Fruit fly (Drosophila melanogaster): Measurements from ENCODE around the gene Grip84.
A peak's percentile ranks its signal among the peaks of the same experiment; 100 is the strongest.

Gene Grip84

DNA sequence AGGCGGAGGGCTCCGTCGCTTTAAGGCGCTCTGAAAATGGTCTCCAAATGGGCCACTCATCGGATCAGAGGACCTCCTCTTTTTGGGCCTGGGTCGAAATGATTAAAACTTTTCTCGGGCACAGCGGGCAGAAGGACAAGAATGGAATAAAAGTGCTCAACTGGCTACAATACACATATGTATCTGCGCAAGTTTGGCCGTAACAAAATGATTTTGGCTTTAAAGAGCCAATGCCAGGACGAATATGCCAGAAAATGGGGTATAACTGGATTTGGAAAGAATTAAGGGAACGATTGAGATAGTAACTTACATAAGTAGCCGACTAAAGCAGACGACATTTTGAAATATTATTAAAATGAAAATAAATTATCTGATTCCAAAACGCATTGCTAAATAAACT is 18.2 kb downstream of the Grip84 start, which contains the start of gene CG32532:
CG32532 (minus strand) TSS at position 101 of the 400 bp plus-strand sequence.
- TF ChIP-seq CG31627 (GFP tag; optimal IDR thresholded peaks at IDR 0.05), result no peak
- TF ChIP-seq CG3032 (tag; optimal IDR thresholded peaks at IDR 0.05), result no peak
- no peak for TF ChIP-seq CG10669 (GFP tag; optimal IDR thresholded peaks at IDR 0.05)
- TF ChIP-seq Sox15 (GFP tag; optimal IDR thresholded peaks at IDR 0.05), result no peak
- TF ChIP-seq fd59A (GFP tag; optimal IDR thresholded peaks at IDR 0.05), result no peak
- no peak for TF ChIP-seq CG3919 (GFP tag; optimal IDR thresholded peaks at IDR 0.05)
- no peak for TF ChIP-seq svp (GFP tag)
- TF ChIP-seq CG8632 (GFP tag; optimal IDR thresholded peaks at IDR 0.05), result no peak
- TF ChIP-seq lz (GFP tag; optimal IDR thresholded peaks at IDR 0.05), result no peak
- TF ChIP-seq CG11294 (GFP tag; IDR thresholded peaks at IDR 0.05), result no peak

DNA sequence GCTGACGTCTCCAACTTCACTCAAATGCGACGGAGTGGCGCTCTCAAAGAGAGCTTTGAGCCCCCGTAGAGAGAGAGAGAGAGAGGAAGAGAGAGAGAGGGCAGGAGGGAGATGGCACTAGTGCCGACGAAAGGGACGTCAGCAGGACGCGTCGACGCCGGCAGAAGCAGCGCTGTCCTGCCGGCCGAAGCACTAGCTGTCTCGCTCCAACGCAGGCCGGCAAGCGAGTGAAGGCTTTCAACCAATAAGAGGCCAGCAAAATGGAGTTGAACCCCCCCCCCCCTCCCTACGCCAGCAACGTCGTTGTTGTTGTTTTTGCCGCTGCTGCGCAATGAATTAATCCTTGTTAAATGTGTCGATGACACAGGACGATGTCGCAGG is 18.9 kb downstream of the Grip84 start:
- TF ChIP-seq vri (GFP tag; optimal IDR thresholded peaks at IDR 0.05), result no peak
- TF ChIP-seq pdm3 (GFP tag; optimal IDR thresholded peaks at IDR 0.05), result no peak
- TF ChIP-seq Ets96B (tag; optimal IDR thresholded peaks at IDR 0.05), result no peak
- no peak for TF ChIP-seq CG6854 (GFP tag; optimal IDR thresholded peaks at IDR 0.05)
- TF ChIP-seq CG3919 (GFP tag; optimal IDR thresholded peaks at IDR 0.05), result no peak
- no peak for TF ChIP-seq Hr38 (GFP tag; optimal IDR thresholded peaks at IDR 0.05)
- no peak for TF ChIP-seq esn (GFP tag; optimal IDR thresholded peaks at IDR 0.05)

DNA sequence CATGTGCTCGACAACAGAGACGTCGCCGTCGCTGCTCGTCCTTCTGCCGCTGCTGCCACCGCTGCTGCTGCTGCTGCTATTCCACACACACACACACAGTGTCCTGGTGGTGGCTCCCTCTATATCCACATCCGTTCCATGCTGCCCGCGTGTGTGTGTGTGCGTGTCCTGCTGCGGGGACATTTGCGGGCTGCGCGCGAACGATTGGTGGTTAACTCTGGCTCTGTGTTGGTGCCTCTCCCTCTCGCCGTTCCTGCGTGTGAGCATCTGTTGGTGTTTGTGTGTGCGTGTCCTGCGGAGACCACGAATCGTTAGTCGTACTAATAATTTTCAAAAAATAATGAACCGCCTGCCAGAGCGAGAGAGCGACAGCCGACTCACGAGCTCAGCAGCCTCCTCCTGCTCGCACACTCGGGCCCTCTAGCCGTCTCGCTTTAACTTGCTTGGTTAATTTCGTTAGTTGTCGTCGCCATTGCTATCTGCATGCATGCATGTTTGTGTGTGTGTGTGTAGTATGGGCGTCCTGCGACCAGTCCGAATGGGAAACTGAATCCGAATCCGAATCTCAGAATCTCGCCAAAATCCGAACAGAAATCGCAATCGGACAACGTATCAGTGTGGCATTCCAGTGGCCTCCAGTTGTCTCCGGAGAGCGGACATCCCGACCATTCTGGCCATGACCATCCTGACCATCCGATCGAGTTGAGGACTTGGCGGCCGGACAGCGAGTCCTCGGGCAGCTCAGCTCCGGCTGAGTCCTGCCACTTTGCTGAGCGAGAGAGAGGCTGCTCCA is 19.5 kb downstream of the Grip84 start:
- no peak for TF ChIP-seq Eip75B (GFP tag; optimal IDR thresholded peaks at IDR 0.05)
- peak; percentile 8 for TF ChIP-seq Eip78C (GFP tag)

DNA sequence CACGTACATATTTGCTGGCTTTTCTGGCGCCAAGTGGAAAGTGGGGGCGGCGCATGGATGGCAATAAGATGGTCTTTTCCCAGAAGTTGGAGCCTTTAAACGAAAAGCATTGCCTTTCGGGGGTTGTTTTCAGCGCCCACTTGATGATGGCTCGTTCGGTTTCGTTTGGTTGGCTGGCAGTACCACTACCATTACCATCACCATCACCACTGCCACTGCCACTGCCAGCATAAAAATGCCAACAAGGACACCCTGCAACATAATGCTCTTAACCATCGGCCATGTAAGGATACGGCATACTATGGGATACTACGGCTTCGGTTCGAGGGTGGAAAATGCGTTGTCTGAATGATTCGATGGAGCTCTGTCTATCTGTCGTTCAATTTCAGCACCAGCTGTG is 30.2 kb downstream of the Grip84 start:
- TF ChIP-seq CG10669 (GFP tag; optimal IDR thresholded peaks at IDR 0.05) (no peak), CG11294 (GFP tag; IDR thresholded peaks at IDR 0.05) (no peak), CG6854 (GFP tag; optimal IDR thresholded peaks at IDR 0.05) (no peak), CG16779 (tag; optimal IDR thresholded peaks at IDR 0.05) (no peak), CG10631 (GFP tag; optimal IDR thresholded peaks at IDR 0.05) (no peak), CG6808 (GFP tag; optimal IDR thresholded peaks at IDR 0.05) (no peak), net (GFP tag; optimal IDR thresholded peaks at IDR 0.05) (no peak)

DNA sequence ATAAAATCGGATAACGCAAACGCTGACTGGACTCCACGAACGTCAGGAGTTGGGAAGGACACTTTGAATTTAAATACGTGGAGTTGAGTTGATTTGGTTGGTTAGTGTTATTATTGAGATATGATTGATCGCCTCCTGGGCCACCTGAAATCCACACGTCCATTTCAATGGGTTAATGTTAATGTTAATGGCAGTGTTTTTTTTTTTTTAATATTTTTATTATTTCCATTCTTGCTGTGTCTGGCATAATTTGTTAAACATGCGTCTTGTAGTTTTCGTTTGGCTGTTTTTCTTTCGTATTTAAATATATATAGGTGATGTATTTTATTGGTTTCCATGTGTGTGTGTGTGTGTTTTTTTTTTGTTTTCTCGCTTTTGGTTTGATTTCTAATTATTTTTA is 33.9 kb downstream of the Grip84 start, which contains the start of gene CG12231:
CG12231 (minus strand) TSS at position 101 of the 400 bp plus-strand sequence.
- TF ChIP-seq svp (GFP tag), result no peak
- no peak for TF ChIP-seq CG8319 (GFP tag; optimal IDR thresholded peaks at IDR 0.05)

DNA sequence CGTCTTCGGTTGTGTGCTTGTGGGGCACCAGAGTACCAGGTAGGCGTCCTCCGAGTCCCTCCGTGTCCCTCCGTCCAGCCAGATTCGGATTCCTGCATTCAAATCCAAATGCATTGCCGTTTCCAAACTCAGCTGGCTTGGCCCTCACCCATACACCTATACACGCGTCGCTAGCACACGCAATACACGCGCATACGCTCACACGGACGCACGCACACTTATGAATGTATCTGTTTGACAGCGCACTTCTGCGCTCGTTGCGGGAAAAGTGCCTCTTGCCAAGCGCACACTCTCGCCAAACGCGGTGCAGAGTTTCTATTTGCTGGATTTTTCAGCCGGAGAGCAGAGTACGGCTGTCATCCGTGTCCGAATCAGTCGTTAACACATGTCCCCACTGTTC is 43.0 kb downstream of the Grip84 start:
- no peak for TF ChIP-seq CG32006 (GFP tag; optimal IDR thresholded peaks at IDR 0.05)
- TF ChIP-seq Sox14 (GFP tag; optimal IDR thresholded peaks at IDR 0.05), result peak; percentile 9
- no peak for TF ChIP-seq fkh (GFP tag; optimal IDR thresholded peaks at IDR 0.05)
- TF ChIP-seq CG1621 (tag; optimal IDR thresholded peaks at IDR 0.05), result peak; percentile 67

DNA sequence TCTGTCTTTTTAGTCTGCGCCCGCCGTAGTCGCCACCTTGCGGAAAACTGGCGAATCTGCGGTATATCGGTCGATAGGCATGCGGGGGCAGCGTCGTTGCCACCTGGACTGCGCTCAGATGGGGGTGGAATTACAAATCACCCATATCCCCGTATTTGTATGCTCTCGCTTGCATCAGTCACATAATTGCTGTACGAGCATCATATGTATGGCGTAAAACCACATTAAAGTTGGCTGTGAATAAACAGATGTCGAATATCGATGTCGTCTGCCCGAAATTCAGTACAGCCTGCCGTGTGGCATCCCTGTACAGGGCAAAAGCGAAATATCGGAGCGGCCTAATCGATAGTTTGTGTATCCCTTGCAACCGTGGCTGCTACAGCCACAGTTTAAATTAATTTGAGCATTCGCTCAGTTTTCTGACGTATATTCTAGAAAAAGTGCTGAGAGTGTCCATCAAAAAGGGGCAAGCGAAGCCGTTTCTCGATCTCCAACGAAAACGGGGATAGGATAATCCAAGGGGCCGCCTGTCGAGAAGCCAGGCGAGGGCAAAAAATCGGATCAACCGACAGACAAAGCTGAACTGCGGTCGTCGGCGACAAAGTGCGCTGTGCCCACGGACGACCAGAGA is 43.7 kb downstream of the Grip84 start, which contains the start of the genes Idh3a and CoRest:
Idh3a (minus strand) TSS at position 58 of the 631 bp plus-strand sequence.
CoRest (plus strand) TSS at position 177 of the 631 bp plus-strand sequence.
- TF ChIP-seq svp (GFP tag) (peak; percentile 83), Hr39 (GFP tag; optimal IDR thresholded peaks at IDR 0.05) (no peak), Hr4 (GFP tag; optimal IDR thresholded peaks at IDR 0.05) (no peak), CG31627 (GFP tag; optimal IDR thresholded peaks at IDR 0.05) (peak; percentile 32), lz (GFP tag; optimal IDR thresholded peaks at IDR 0.05) (peak; percentile 13), Sox15 (GFP tag; optimal IDR thresholded peaks at IDR 0.05) (peak; percentile 4)
